Worm (Caenorhabditis elegans): ENCODE results near the gene dct-5.

Gene dct-5

DNA sequence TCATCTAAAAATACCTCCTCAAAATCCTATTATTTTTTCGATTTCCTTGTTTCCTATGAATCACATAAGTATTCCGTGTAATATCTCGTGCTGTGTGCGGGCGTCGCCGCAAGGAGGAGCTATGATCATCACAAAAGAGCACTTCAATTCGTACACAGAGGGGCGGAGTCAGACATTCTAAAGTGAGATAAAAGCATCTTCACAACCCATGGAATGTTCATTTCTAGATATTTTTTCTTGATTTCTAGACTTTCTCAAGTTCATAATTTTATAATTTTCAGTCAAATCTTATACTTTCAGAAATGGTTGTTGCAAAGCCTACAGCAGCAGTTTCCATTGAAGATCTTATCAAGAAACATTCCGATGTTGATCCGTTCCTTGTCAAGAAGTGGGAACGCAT lies 10.6 kb upstream of the dct-5 start, which contains the start of gene cex-1:
Gene cex-1 (plus strand): TSS at position 301 of the 400 bp plus-strand sequence.
- TF ChIP-seq unc-39 (tag; optimal IDR thresholded peaks at IDR 0.05), result no peak
- TF ChIP-seq nhr-2 (tag; optimal IDR thresholded peaks at IDR 0.05), result no peak
- no peak for TF ChIP-seq nhr-237 (tag; optimal IDR thresholded peaks at IDR 0.05)

DNA sequence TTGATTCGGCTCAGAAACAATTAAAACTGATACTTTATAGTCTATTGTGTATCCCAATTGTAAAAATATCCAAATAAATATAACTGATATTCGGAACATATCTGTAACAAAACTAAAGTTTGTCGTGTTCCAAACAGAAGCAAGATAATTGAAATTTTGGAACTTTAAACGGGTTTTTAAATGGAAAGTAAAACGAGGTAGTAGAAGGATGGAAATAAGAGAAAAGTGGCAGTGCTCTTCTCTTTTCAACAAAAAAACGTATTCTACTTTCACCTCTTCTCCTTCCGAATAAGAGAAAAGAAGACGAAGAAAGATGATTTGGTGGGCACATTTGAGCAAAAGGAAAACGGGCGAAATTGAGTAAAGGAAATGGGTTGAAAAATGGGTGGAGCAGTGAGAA lies 9.8 kb upstream of the dct-5 start, which contains the start of gene nmr-1:
Gene nmr-1 (minus strand): TSS at position 101 of the 400 bp plus-strand sequence.
- no peak for TF ChIP-seq ztf-11 (tag; optimal IDR thresholded peaks at IDR 0.05)
- TF ChIP-seq sptf-1 (tag; optimal IDR thresholded peaks at IDR 0.05), result no peak
- TF ChIP-seq drap-1 (GFP tag; optimal IDR thresholded peaks at IDR 0.05), result no peak
- TF ChIP-seq lin-32 (GFP tag; optimal IDR thresholded peaks at IDR 0.05), result no peak
- TF ChIP-seq blmp-1 (tag; optimal IDR thresholded peaks at IDR 0.05), result no peak
- no peak for TF ChIP-seq ham-2 (GFP tag; optimal IDR thresholded peaks at IDR 0.05)
- TF ChIP-seq ceh-83 (GFP tag; optimal IDR thresholded peaks at IDR 0.05), result no peak
- no peak for TF ChIP-seq nhr-12 (tag; optimal IDR thresholded peaks at IDR 0.05)
- TF ChIP-seq nhr-28 (tag; optimal IDR thresholded peaks at IDR 0.05), result no peak
- TF ChIP-seq mep-1 (tag; optimal IDR thresholded peaks at IDR 0.05), result no peak
- TF ChIP-seq flh-1 (GFP tag; optimal IDR thresholded peaks at IDR 0.05), result no peak

DNA sequence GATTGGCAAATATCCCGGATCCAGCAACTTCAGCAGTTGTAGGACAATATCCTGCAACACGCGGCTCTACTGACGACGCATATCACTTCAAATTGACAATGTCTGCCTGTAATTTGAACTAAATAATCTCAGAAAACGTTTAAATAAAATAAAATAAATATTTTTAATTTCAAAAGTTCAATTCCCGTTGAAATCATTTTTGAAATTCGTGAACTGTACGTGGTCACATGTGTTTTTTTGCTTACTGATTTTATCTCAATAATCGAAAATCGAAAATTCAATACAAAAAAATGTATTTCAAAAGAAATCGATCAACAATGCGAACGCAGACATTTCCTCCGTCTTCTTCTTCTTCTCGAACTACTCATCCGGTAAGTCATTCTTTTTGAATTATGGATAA lies 853 bp upstream of the dct-5 start, which contains the start of gene F07F6.1:
Gene F07F6.1 (plus strand): TSS at position 301 of the 400 bp plus-strand sequence.
- TF ChIP-seq sem-2 (GFP tag; optimal IDR thresholded peaks at IDR 0.05) (no peak), ceh-43 (GFP tag; optimal IDR thresholded peaks at IDR 0.05) (no peak), unc-62 (GFP tag; optimal IDR thresholded peaks at IDR 0.05) (no peak), zip-8 (tag; optimal IDR thresholded peaks at IDR 0.05) (no peak), blmp-1 (tag; optimal IDR thresholded peaks at IDR 0.05) (no peak), nhr-76 (tag; optimal IDR thresholded peaks at IDR 0.05) (no peak), unc-120 (tag; optimal IDR thresholded peaks at IDR 0.05; ENCODE audit: poor library complexity, severe bottlenecking) (no peak), ztf-11 (tag; optimal IDR thresholded peaks at IDR 0.05) (no peak), lsy-2 (tag; optimal IDR thresholded peaks at IDR 0.05) (no peak), ham-2 (GFP tag; optimal IDR thresholded peaks at IDR 0.05) (no peak), lin-13 (tag; optimal IDR thresholded peaks at IDR 0.05) (no peak), sptf-1 (tag; optimal IDR thresholded peaks at IDR 0.05) (no peak), M03D4.4 (tag; optimal IDR thresholded peaks at IDR 0.05) (no peak), flh-1 (GFP tag; optimal IDR thresholded peaks at IDR 0.05) (no peak)

DNA sequence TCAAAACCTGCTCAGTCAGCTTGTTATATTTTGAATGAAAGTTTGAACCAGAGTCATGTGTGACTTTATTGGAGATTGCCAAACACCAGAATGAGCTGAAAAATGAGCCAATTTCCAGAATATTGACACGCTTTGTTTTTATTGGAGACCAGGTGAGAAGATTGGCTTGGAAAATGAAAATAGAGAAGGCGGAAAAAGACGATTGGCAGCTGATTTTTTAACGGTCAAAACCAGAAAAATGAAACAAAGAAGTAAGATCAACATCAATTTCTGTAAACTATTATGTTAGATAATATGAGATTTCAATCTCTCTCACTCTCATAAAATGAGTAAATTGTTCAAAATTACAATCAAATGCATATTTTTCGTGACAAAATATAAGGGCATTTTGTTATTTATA lies 3.7 kb downstream of the dct-5 start, which contains the start of gene srx-114:
Gene srx-114 (minus strand): TSS at position 101 of the 400 bp plus-strand sequence.
- TF ChIP-seq ces-1 (GFP tag; optimal IDR thresholded peaks at IDR 0.05), result no peak
- TF ChIP-seq unc-39 (tag; optimal IDR thresholded peaks at IDR 0.05), result no peak
- no peak for TF ChIP-seq mls-2 (tag; optimal IDR thresholded peaks at IDR 0.05)
- no peak for TF ChIP-seq sem-2 (GFP tag; optimal IDR thresholded peaks at IDR 0.05)
- TF ChIP-seq blmp-1 (tag; optimal IDR thresholded peaks at IDR 0.05), result no peak
- no peak for TF ChIP-seq mab-5 (tag; optimal IDR thresholded peaks at IDR 0.05)
- no peak for TF ChIP-seq ceh-43 (GFP tag; optimal IDR thresholded peaks at IDR 0.05)
- no peak for TF ChIP-seq pha-4 (tag; optimal IDR thresholded peaks at IDR 0.05)

DNA sequence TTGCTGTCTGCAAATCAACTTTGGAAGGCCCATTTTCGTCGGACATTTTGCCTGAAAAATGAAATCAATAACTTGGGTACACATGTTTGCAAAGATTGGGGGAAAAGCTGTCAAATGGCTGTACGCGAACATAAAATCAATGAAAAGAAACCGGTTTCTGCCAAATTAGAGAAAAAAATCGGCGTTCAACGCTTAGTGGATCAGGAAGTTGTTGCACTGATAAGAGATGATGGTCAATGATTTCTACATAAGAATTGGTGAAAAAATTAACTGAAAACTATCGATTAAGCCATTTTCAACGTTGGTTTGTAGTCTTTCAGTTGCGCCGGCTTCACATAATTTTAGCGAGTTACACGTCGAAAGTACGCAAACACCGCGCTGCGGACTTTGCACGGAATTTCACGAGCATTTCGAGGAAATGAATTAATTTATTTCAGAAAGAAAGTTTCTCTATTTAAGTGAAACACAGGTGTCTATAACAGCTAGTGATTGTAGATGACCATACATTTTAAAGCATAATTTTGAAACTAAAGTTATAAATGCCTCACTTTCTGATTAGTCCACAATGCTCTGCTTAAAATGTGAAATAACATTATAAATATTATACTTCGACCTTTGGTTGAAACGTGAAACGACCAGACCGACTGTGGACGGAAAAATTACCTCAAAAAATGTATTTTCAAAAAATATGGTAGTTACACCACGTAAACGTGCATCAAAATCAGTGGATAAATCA lies 7.0 kb downstream of the dct-5 start, which contains the start of the genes F07F6.4 and F07F6.2:
Gene F07F6.4 (minus strand): TSS at position 51 of the 736 bp plus-strand sequence.
Gene F07F6.2 (plus strand): TSS at position 686 of the 736 bp plus-strand sequence.
- TF ChIP-seq bed-3 (GFP tag; optimal IDR thresholded peaks at IDR 0.05), result no peak
- TF ChIP-seq flh-1 (GFP tag; optimal IDR thresholded peaks at IDR 0.05), result no peak
- TF ChIP-seq ceh-39 (tag; optimal IDR thresholded peaks at IDR 0.05), result no peak
- peak; percentile 0 for TF ChIP-seq ham-2 (GFP tag; optimal IDR thresholded peaks at IDR 0.05)
- peak; percentile 19 for TF ChIP-seq ceh-83 (GFP tag; optimal IDR thresholded peaks at IDR 0.05)
- peak; percentile 7 for TF ChIP-seq mep-1 (tag; optimal IDR thresholded peaks at IDR 0.05)

DNA sequence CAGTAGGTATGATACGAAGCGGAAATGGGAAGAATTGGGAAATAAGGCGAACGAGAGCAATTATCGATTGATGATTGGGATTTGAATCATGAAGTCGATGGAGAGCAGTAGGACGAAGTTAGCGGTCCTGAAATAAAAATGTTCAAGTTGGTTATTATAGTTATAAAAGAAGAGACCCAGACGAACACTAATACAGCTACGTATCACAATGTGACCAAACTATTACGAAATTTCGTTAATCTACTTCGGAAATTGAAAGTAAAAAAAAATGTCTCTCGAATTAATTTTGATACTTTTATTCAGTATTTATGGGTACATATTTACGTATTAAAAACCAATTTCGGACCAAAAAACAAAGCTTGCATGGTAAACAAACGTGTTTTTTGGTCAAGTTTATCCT lies 10.3 kb downstream of the dct-5 start:
- TF ChIP-seq ceh-39 (tag; optimal IDR thresholded peaks at IDR 0.05), result no peak
